Fruit fly (Drosophila melanogaster) whole organism, embryonic: ENCODE data around the gene CG43798.

Experiments
- Blimp-1 ChIP-seq: fragments of 200-800 bp; sonication (Bioruptor generic); optimal IDR thresholded peaks from 3 replicates; lab custom pipeline; 2018; ENCODE audit warnings: missing biosample characterization, missing genetic modification characterization, mild to moderate bottlenecking, moderate library complexity, missing genetic modification reagents
- CG10274 ChIP-seq: fragments of 200-800 bp; sonication (Bioruptor generic); optimal IDR thresholded peaks from 3 replicates; lab custom pipeline; 2017; ENCODE audit warnings: missing biosample characterization, mild to moderate bottlenecking, missing genetic modification characterization
- CG10462 ChIP-seq: fragments of 200-800 bp; sonication (Bioruptor generic); optimal IDR thresholded peaks from 2 replicates; lab custom pipeline; 2016; ENCODE audit warnings: missing biosample characterization, missing genetic modification characterization
- CG10979 ChIP-seq: fragments of 200-800 bp; sonication (Bioruptor generic); optimal IDR thresholded peaks from 2 replicates; lab custom pipeline; 2018; ENCODE audit warnings: missing biosample characterization, mild to moderate bottlenecking, missing genetic modification characterization, moderate library complexity
- CG11093 ChIP-seq: fragments of 200-800 bp; sonication (Bioruptor generic); IDR thresholded peaks from 3 replicates; pipeline ENCODE4 v1.3.6; 2022; ENCODE audit warnings: missing biosample characterization, missing genetic modification characterization
- CG14050 ChIP-seq: fragments of 200-800 bp; sonication (Bioruptor generic); IDR thresholded peaks from 3 replicates; pipeline ENCODE4 v1.3.6; 2022; ENCODE audit warnings: missing biosample characterization, missing genetic modification characterization
- CG15269 ChIP-seq: fragments of 200-800 bp; sonication (Bioruptor generic); optimal IDR thresholded peaks from 2 replicates; lab custom pipeline; 2018; ENCODE audit warnings: missing biosample characterization, mild to moderate bottlenecking, missing genetic modification characterization, moderate library complexity
- CG15479 ChIP-seq: fragments of 200-800 bp; sonication (Bioruptor generic); optimal IDR thresholded peaks from 3 replicates; lab custom pipeline; 2019; ENCODE audit warnings: missing biosample characterization, mild to moderate bottlenecking, missing genetic modification characterization, moderate library complexity
- CG15601 ChIP-seq: fragments of 200-800 bp; sonication (Bioruptor generic); optimal IDR thresholded peaks from 3 replicates; lab custom pipeline; 2019; ENCODE audit warnings: missing biosample characterization, mild to moderate bottlenecking, missing genetic modification characterization, moderate library complexity
- CG16813 ChIP-seq: fragments of 200-800 bp; sonication (Bioruptor generic); IDR thresholded peaks from 3 replicates; pipeline ENCODE4 v1.3.6; 2022; ENCODE audit warnings: missing biosample characterization, missing genetic modification characterization; ENCODE audit not compliant: partially characterized antibody
- CG30403 ChIP-seq: fragments of 200-800 bp; sonication (Bioruptor generic); optimal IDR thresholded peaks from 3 replicates; lab custom pipeline; 2016; ENCODE audit warnings: missing biosample characterization, missing genetic modification characterization
- CG3281 ChIP-seq: fragments of 200-800 bp; sonication (Bioruptor generic); optimal IDR thresholded peaks from 3 replicates; lab custom pipeline; 2017; ENCODE audit warnings: missing biosample characterization, mild to moderate bottlenecking, missing genetic modification characterization
- CG3838 ChIP-seq: fragments of 200-800 bp; sonication (Bioruptor generic); optimal IDR thresholded peaks from 3 replicates; lab custom pipeline; 2016; ENCODE audit warnings: missing biosample characterization, missing genetic modification characterization
- CG42726 ChIP-seq: fragments of 200-800 bp; sonication (Bioruptor generic); IDR thresholded peaks from 2 replicates; pipeline ENCODE4 v1.3.6; 2022; ENCODE audit warnings: missing biosample characterization, missing genetic modification characterization; ENCODE audit not compliant: partially characterized antibody
- CG4404 ChIP-seq: fragments of 200-800 bp; sonication (Bioruptor generic); IDR thresholded peaks from 2 replicates; pipeline ENCODE4 v1.3.6; 2022; ENCODE audit warnings: missing biosample characterization, missing genetic modification characterization
- CG6254 ChIP-seq: fragments of 200-800 bp; sonication (Bioruptor generic); optimal IDR thresholded peaks from 3 replicates; lab custom pipeline; 2017; ENCODE audit warnings: mild to moderate bottlenecking, missing biosample characterization, missing genetic modification reagents, missing genetic modification characterization
- CG6689 ChIP-seq: fragments of 200-800 bp; sonication (Bioruptor generic); IDR thresholded peaks from 2 replicates; pipeline ENCODE4 v1.3.6; 2022; ENCODE audit warnings: missing biosample characterization, missing genetic modification characterization
- CG8089 ChIP-seq: fragments of 200-800 bp; sonication (Bioruptor generic); optimal IDR thresholded peaks from 3 replicates; lab custom pipeline; 2016; ENCODE audit warnings: missing biosample characterization, missing genetic modification characterization
- CTCF ChIP-seq: fragments of 200-800 bp; sonication (Bioruptor generic); optimal IDR thresholded peaks from 2 replicates; lab custom pipeline; 2017; ENCODE audit warnings: missing biosample characterization, mild to moderate bottlenecking, missing genetic modification characterization, moderate library complexity
- Dad ChIP-seq: fragments of 200-800 bp; sonication (Bioruptor generic); optimal IDR thresholded peaks from 3 replicates; lab custom pipeline; 2016; ENCODE audit warnings: missing biosample characterization, missing genetic modification characterization
- Drgx ChIP-seq: fragments of 200-800 bp; sonication (Bioruptor generic); IDR thresholded peaks from 2 replicates; pipeline ENCODE4 v1.3.6; 2022; ENCODE audit warnings: missing biosample characterization, missing genetic modification characterization
- Hr51 ChIP-seq, 2 experiments: fragments of 200-800 bp; sonication (Bioruptor generic); optimal IDR thresholded peaks; 2 replicates in 1 of 2; 3 replicates in 1 of 2; lab custom pipeline; 2016 to 2018; ENCODE audit warnings: missing biosample characterization in 2 of 2, missing genetic modification characterization in 2 of 2, mild to moderate bottlenecking in 1 of 2, moderate library complexity in 1 of 2
- Mrtf ChIP-seq: fragments of 200-800 bp; sonication (Bioruptor generic); IDR thresholded peaks from 3 replicates; pipeline ENCODE4 v1.3.6; 2022; ENCODE audit warnings: missing biosample characterization, missing genetic modification characterization
- Xrp1 ChIP-seq: fragments of 200-800 bp; sonication (Bioruptor generic); IDR thresholded peaks from 2 replicates; pipeline ENCODE4 v1.3.6; 2022; ENCODE audit warnings: missing biosample characterization, missing genetic modification characterization
- amos ChIP-seq: fragments of 200-800 bp; sonication (Bioruptor generic); IDR thresholded peaks from 2 replicates; pipeline ENCODE4 v1.3.6; 2022; ENCODE audit warnings: missing biosample characterization, missing genetic modification characterization; ENCODE audit not compliant: partially characterized antibody
- ara ChIP-seq: fragments of 200-800 bp; sonication (Bioruptor generic); IDR thresholded peaks from 2 replicates; pipeline ENCODE4 v1.3.6; 2022; ENCODE audit warnings: missing biosample characterization, missing genetic modification characterization
- bbx ChIP-seq: fragments of 200-800 bp; sonication (Bioruptor generic); IDR thresholded peaks from 2 replicates; pipeline ENCODE4 v1.3.6; 2022; ENCODE audit warnings: missing biosample characterization, missing genetic modification characterization; ENCODE audit not compliant: partially characterized antibody
- dan ChIP-seq: fragments of 200-800 bp; sonication (Bioruptor generic); IDR thresholded peaks from 2 replicates; pipeline ENCODE4 v1.3.6; 2022; ENCODE audit warnings: missing biosample characterization, missing genetic modification characterization
- dmrt11E ChIP-seq: fragments of 200-800 bp; sonication (Bioruptor generic); optimal IDR thresholded peaks from 3 replicates; lab custom pipeline; 2018; ENCODE audit warnings: missing biosample characterization, mild to moderate bottlenecking, missing genetic modification characterization, moderate library complexity
- fu2 ChIP-seq: fragments of 200-800 bp; sonication (Bioruptor generic); optimal IDR thresholded peaks from 2 replicates; lab custom pipeline; 2016; ENCODE audit warnings: missing biosample characterization, missing genetic modification characterization
- hbn ChIP-seq: fragments of 200-800 bp; sonication (Bioruptor generic); IDR thresholded peaks from 2 replicates; pipeline ENCODE4 v1.3.6; 2022; ENCODE audit warnings: missing biosample characterization, missing genetic modification characterization; ENCODE audit not compliant: partially characterized antibody
- hkb ChIP-seq, 2 experiments: fragments of 200-800 bp in 1 of 2; fragments of >200 bp in 1 of 2; sonication (Bioruptor generic) in 1 of 2; IDR thresholded peaks in 1 of 2; optimal IDR thresholded peaks in 1 of 2; 2 replicates each; pipeline versions ENCODE4 v1.3.6 to Lab custom; 2017 to 2022; ENCODE audit warnings: missing biosample characterization in 1 of 2, missing genetic modification characterization in 1 of 2
- insv ChIP-seq, 2 experiments: fragments of 200-800 bp; sonication (Bioruptor generic); optimal IDR thresholded peaks; 3 replicates each; lab custom pipeline; 2016 to 2018; ENCODE audit warnings: missing biosample characterization in 2 of 2, missing genetic modification characterization in 2 of 2
- nmo ChIP-seq: fragments of 200-800 bp; sonication (Bioruptor generic); optimal IDR thresholded peaks from 2 replicates; lab custom pipeline; 2018; ENCODE audit warnings: missing biosample characterization, mild to moderate bottlenecking, missing genetic modification characterization, moderate library complexity
- oc ChIP-seq: fragments of 200-800 bp; sonication (Bioruptor generic); optimal IDR thresholded peaks from 2 replicates; lab custom pipeline; 2018; ENCODE audit warnings: missing biosample characterization, mild to moderate bottlenecking, missing genetic modification characterization, moderate library complexity
- otp ChIP-seq: fragments of 200-800 bp; sonication (Bioruptor generic); IDR thresholded peaks from 3 replicates; pipeline ENCODE4, ENCODE4 v1.3.6; 2022; ENCODE audit warnings: missing biosample characterization, missing genetic modification characterization
- pan ChIP-seq, 4 experiments: fragments of >200 bp in 3 of 4; fragments of 200-800 bp in 1 of 4; sonication (Bioruptor generic) in 1 of 4; optimal IDR thresholded peaks in 3 of 4; IDR thresholded peaks in 1 of 4; 2 replicates each; pipeline versions ENCODE4 v1.3.6 to Lab custom; 2017 to 2022; ENCODE audit warnings: missing biosample characterization in 2 of 4, missing genetic modification characterization in 2 of 4, mixed read lengths in 1 of 4
- prd ChIP-seq, 3 experiments: fragments of >200 bp in 2 of 3; fragments of 200-800 bp in 1 of 3; sonication (Bioruptor generic) in 1 of 3; optimal IDR thresholded peaks in 2 of 3; IDR thresholded peaks in 1 of 3; 2 replicates in 2 of 3; 3 replicates in 1 of 3; pipeline versions ENCODE4 v1.3.6 to Lab custom; 2017 to 2022; ENCODE audit warnings: missing biosample characterization in 1 of 3, missing genetic modification characterization in 1 of 3
- pum ChIP-seq: fragments of 200-800 bp; sonication (Bioruptor generic); optimal IDR thresholded peaks from 2 replicates; lab custom pipeline; 2016; ENCODE audit warnings: missing biosample characterization, missing genetic modification characterization
- pzg ChIP-seq: fragments of 200-800 bp; sonication (Bioruptor generic); optimal IDR thresholded peaks from 3 replicates; lab custom pipeline; 2018; ENCODE audit warnings: missing biosample characterization, mild to moderate bottlenecking, missing genetic modification characterization, moderate library complexity
- ranshi ChIP-seq: fragments of 200-800 bp; sonication (Bioruptor generic); IDR thresholded peaks from 2 replicates; pipeline ENCODE4 v1.3.6; 2022; ENCODE audit warnings: missing biosample characterization, missing genetic modification characterization
- sens ChIP-seq: fragments of 200-800 bp; sonication (Bioruptor generic); peaks from one replicate; lab custom pipeline; 2016; ENCODE audit warnings: missing biosample characterization, missing genetic modification characterization
- sna ChIP-seq: fragments of 200-800 bp; sonication (Bioruptor generic); IDR thresholded peaks from 2 replicates; pipeline ENCODE4 v1.3.6; 2022; ENCODE audit warnings: missing biosample characterization, missing genetic modification characterization; ENCODE audit not compliant: partially characterized antibody
- twi ChIP-seq: fragments of 200-800 bp; optimal IDR thresholded peaks from 2 replicates; lab custom pipeline; 2019; ENCODE audit warnings: missing biosample characterization, mild to moderate bottlenecking, missing genetic modification characterization, moderate library complexity
- wek ChIP-seq: fragments of 200-800 bp; sonication (Bioruptor generic); optimal IDR thresholded peaks from 3 replicates; lab custom pipeline; 2018; ENCODE audit warnings: missing biosample characterization, mild to moderate bottlenecking, missing genetic modification characterization, moderate library complexity
- zen ChIP-seq: fragments of 200-800 bp; sonication (Bioruptor generic); optimal IDR thresholded peaks from 3 replicates; lab custom pipeline; 2018; ENCODE audit warnings: missing biosample characterization, mild to moderate bottlenecking, missing genetic modification characterization, moderate library complexity
- zfh1 ChIP-seq: fragments of 200-800 bp; sonication (Bioruptor generic); IDR thresholded peaks from 3 replicates; pipeline ENCODE4 v1.3.6; 2022; ENCODE audit warnings: missing biosample characterization, missing genetic modification characterization

The CG43798 gene

dm6 chr2L:4614140-4614642 lies 32.7 kb upstream of the CG43798 start, which contains the start of gene dpy (continued):
- TF ChIP-seq CG42726 (GFP tag; lab: Robert Waterston, UW) (peak; percentile 63; the same call in 1 of the 2 replicates), CG10462 (GFP tag; lab: Kevin White, UChicago) (no peak), insv (GFP tag; optimal IDR thresholded peaks at IDR 0.05; lab: Kevin White, UChicago) (peak in 1 of 2 experiments; percentile 51), CG3838 (GFP tag; lab: Kevin White, UChicago) (no peak), bbx (peak; percentile 33; the same call in 1 of the 2 replicates), sens (GFP tag; lab: Kevin White, UChicago) (peak; percentile 75), fu2 (GFP tag; lab: Kevin White, UChicago) (no peak), CG3281 (GFP tag; lab: Kevin White, UChicago) (no peak), CG30403 (GFP tag; lab: Kevin White, UChicago) (no peak), CG6254 (GFP tag; lab: Kevin White, UChicago) (no peak), CG16813 (no peak; the same call in 2 of the 3 replicates), pzg (GFP tag; lab: Kevin White, UChicago) (no peak), amos (GFP tag; lab: Robert Waterston, UW) (peak; percentile 11; the same call in 1 of the 2 replicates), hkb (optimal IDR thresholded peaks at IDR 0.05; lab: Kevin White, UChicago) (no peak), hkb (GFP tag; IDR thresholded peaks at IDR 0.05; lab: Robert Waterston, UW) (0 out of 2 replicates have a peak, but pooled peaks have one; percentile 7), hbn (no peak; the same call in 1 of the 2 replicates), CG15479 (GFP tag; lab: Kevin White, UChicago) (no peak)

dm6 chr2L:4619172-4619571 lies 27.7 kb upstream of the CG43798 start:
- TF ChIP-seq otp (no peak), Mrtf (GFP tag; lab: Robert Waterston, UW) (no peak), Dad (GFP tag; lab: Kevin White, UChicago) (no peak), pum (no peak), twi (no peak), CG11093 (GFP tag; lab: Robert Waterston, UW) (no peak), CG15601 (tag; lab: Kevin White, UChicago) (no peak), CG4404 (GFP tag; lab: Robert Waterston, UW) (peak; percentile 50; the same call in 1 of the 2 replicates), Drgx (GFP tag; lab: Robert Waterston, UW) (peak; percentile 72), Hr51 (GFP tag; optimal IDR thresholded peaks at IDR 0.05; lab: Kevin White, UChicago) (no peak), CG6689 (GFP tag; lab: Robert Waterston, UW) (peak; percentile 50; the same call in 1 of the 2 replicates), ranshi (no peak), CG10979 (tag; lab: Kevin White, UChicago) (no peak), pan (optimal IDR thresholded peaks at IDR 0.05; lab: Kevin White, UChicago) (no peak), pan (GFP tag; optimal IDR thresholded peaks at IDR 0.05 in 1 of 2, IDR thresholded peaks at IDR 0.05 in 1 of 2) (no peak), dmrt11E (tag; lab: Kevin White, UChicago) (peak; percentile 14), CG14050 (GFP tag; lab: Robert Waterston, UW) (no peak), oc (tag; lab: Kevin White, UChicago) (no peak), prd (optimal IDR thresholded peaks at IDR 0.05; lab: Kevin White, UChicago) (no peak), prd (GFP tag; IDR thresholded peaks at IDR 0.05; lab: Robert Waterston, UW) (peak; percentile 83), CG10274 (GFP tag; lab: Kevin White, UChicago) (no peak), dan (GFP tag; lab: Robert Waterston, UW) (peak; percentile 6; the same call in 1 of the 2 replicates), sens (GFP tag; lab: Kevin White, UChicago) (peak; percentile 57), CTCF (GFP tag; lab: Kevin White, UChicago) (no peak), nmo (GFP tag; lab: Kevin White, UChicago) (no peak), Blimp-1 (peak; percentile 11), zen (tag; lab: Kevin White, UChicago) (peak; percentile 47), ara (peak; percentile 53; the same call in 1 of the 2 replicates), Xrp1 (GFP tag; lab: Robert Waterston, UW) (peak; percentile 61; the same call in 1 of the 2 replicates), CG15269 (tag; lab: Kevin White, UChicago) (no peak), wek (GFP tag; lab: Kevin White, UChicago) (no peak), CG8089 (GFP tag; lab: Kevin White, UChicago) (no peak), sna (GFP tag; lab: Robert Waterston, UW) (no peak), zfh1 (GFP tag; lab: Robert Waterston, UW) (peak; percentile 33; the same call in 1 of the 3 replicates)
